Worm (Caenorhabditis elegans) whole organism, L1 larva: Measurements from ENCODE around the gene gur-5.

Experiments
- C16A3.4 ChIP-seq: fragments of 150-350 bp; optimal IDR thresholded peaks from 2 replicates; lab custom pipeline; 2014; ENCODE audit warnings: missing biosample characterization, missing genetic modification characterization
- Y116A8C.19 ChIP-seq: sonication (generic microtip); optimal IDR thresholded peaks from 2 replicates; lab custom pipeline; 2016; ENCODE audit warnings: missing compliant biosample characterization, missing genetic modification characterization, borderline replicate concordance
- aha-1 ChIP-seq: fragments of 150-350 bp; optimal IDR thresholded peaks from 2 replicates; lab custom pipeline; 2014; ENCODE audit warnings: missing biosample characterization, missing genetic modification characterization
- alr-1 ChIP-seq: fragments of 200-800 bp; sonication (Bioruptor generic); optimal IDR thresholded peaks from 2 replicates; lab custom pipeline; 2018; ENCODE audit warnings: borderline replicate concordance, mild to moderate bottlenecking, missing genetic modification characterization, missing compliant biosample characterization
- ama-1 ChIP-seq: fragments of 150-350 bp; optimal IDR thresholded peaks from 2 replicates; lab custom pipeline; 2014
- blmp-1 ChIP-seq: fragments of 150-350 bp; optimal IDR thresholded peaks from 2 replicates; lab custom pipeline; 2014; ENCODE audit warnings: missing biosample characterization, missing genetic modification characterization
- ceh-82 ChIP-seq, 3 experiments: fragments of 150-350 bp in 1 of 3; sonication (generic microtip) in 2 of 3; optimal IDR thresholded peaks; 2 replicates each; lab custom pipeline; 2014 to 2017; ENCODE audit warnings: missing biosample characterization in 3 of 3, missing genetic modification characterization in 3 of 3
- ceh-88 ChIP-seq: fragments of 200-800 bp; sonication (Bioruptor generic); IDR thresholded peaks from 2 replicates; pipeline ENCODE4 v1.3.6; 2022; ENCODE audit warnings: missing genetic modification characterization, missing compliant biosample characterization
- ceh-90 ChIP-seq: sonication (generic microtip); optimal IDR thresholded peaks from 2 replicates; lab custom pipeline; 2016; ENCODE audit warnings: missing genetic modification characterization, missing compliant biosample characterization
- dsc-1 ChIP-seq: sonication (generic microtip); optimal IDR thresholded peaks from 2 replicates; lab custom pipeline; 2016; ENCODE audit warnings: mild to moderate bottlenecking, missing genetic modification characterization, missing compliant biosample characterization
- efl-1 ChIP-seq, 4 experiments: fragments of 150-350 bp; optimal IDR thresholded peaks in 3 of 4; peaks in 1 of 4; 1 replicate in 1 of 4; 2 replicates in 3 of 4; lab custom pipeline; 2014; ENCODE audit warnings: missing biosample characterization in 2 of 4, missing genetic modification characterization in 2 of 4, missing genetic modification reagents in 2 of 4
- elt-2 ChIP-seq: sonication (generic microtip); optimal IDR thresholded peaks from 2 replicates; lab custom pipeline; 2016; ENCODE audit warnings: missing genetic modification characterization, mild to moderate bottlenecking, inconsistent platforms, missing compliant biosample characterization, missing genetic modification reagents
- elt-3 ChIP-seq, 6 experiments: fragments of 150-350 bp in 1 of 6; sonication (generic microtip); optimal IDR thresholded peaks; 2 replicates each; lab custom pipeline; 2017 to 2018; ENCODE audit warnings: missing biosample characterization in 6 of 6, missing genetic modification characterization in 6 of 6, inconsistent platforms in 1 of 6
- ets-5 ChIP-seq: fragments of 200-800 bp; sonication (Bioruptor generic); IDR thresholded peaks from 2 replicates; pipeline ENCODE4 v1.3.6; 2022; ENCODE audit warnings: missing genetic modification characterization, missing compliant biosample characterization
- fkh-10 ChIP-seq: sonication (generic microtip); optimal IDR thresholded peaks from 2 replicates; lab custom pipeline; 2017; ENCODE audit warnings: missing biosample characterization, missing genetic modification reagents, missing genetic modification characterization
- grh-1 ChIP-seq: fragments of 200-800 bp; sonication (Bioruptor generic); IDR thresholded peaks from 2 replicates; pipeline ENCODE4 v1.3.6; 2022; ENCODE audit warnings: missing genetic modification reagents, missing genetic modification characterization, missing compliant biosample characterization
- hlh-4 ChIP-seq: sonication (generic microtip); optimal IDR thresholded peaks from 2 replicates; lab custom pipeline; 2016; ENCODE audit warnings: mild to moderate bottlenecking, missing genetic modification characterization, missing compliant biosample characterization
- irx-1 ChIP-seq: sonication (generic microtip); optimal IDR thresholded peaks from 2 replicates; lab custom pipeline; 2016; ENCODE audit warnings: missing genetic modification characterization, missing compliant biosample characterization
- isw-1 ChIP-seq: fragments of 200-800 bp; sonication (Bioruptor generic); IDR thresholded peaks from 2 replicates; pipeline ENCODE4 v1.3.6; 2022; ENCODE audit warnings: missing genetic modification characterization, missing compliant biosample characterization
- jun-1 ChIP-seq: fragments of 150-350 bp; optimal IDR thresholded peaks from 2 replicates; lab custom pipeline; 2014; ENCODE audit warnings: missing biosample characterization, missing genetic modification reagents, missing genetic modification characterization
- lin-14 ChIP-seq: fragments of 200-800 bp; sonication (Bioruptor generic); optimal IDR thresholded peaks from 2 replicates; lab custom pipeline; 2018; ENCODE audit warnings: mild to moderate bottlenecking, missing genetic modification characterization, moderate library complexity, missing compliant biosample characterization
- lin-15B ChIP-seq: fragments of 150-350 bp; sonication (generic microtip); optimal IDR thresholded peaks from 3 replicates; lab custom pipeline; 2014; ENCODE audit warnings: missing biosample characterization, missing genetic modification characterization
- lin-35 ChIP-seq, 2 experiments: fragments of 150-350 bp; optimal IDR thresholded peaks; 2 replicates each; lab custom pipeline; 2014; ENCODE audit warnings: missing biosample characterization in 2 of 2, missing genetic modification characterization in 2 of 2, missing genetic modification reagents in 2 of 2
- lin-39 ChIP-seq: fragments of 150-350 bp; optimal IDR thresholded peaks from 2 replicates; lab custom pipeline; 2014; ENCODE audit warnings: missing biosample characterization, missing genetic modification reagents, missing genetic modification characterization
- lir-3 ChIP-seq: sonication (generic microtip); optimal IDR thresholded peaks from 2 replicates; lab custom pipeline; 2016; ENCODE audit warnings: mild to moderate bottlenecking, missing genetic modification characterization, moderate library complexity, missing compliant biosample characterization; ENCODE audit not compliant: poor library complexity
- lsy-2 ChIP-seq, 2 experiments: fragments of 150-350 bp; optimal IDR thresholded peaks; 2 replicates each; lab custom pipeline; 2014; ENCODE audit warnings: missing biosample characterization in 2 of 2, missing genetic modification characterization in 2 of 2
- mdl-1 ChIP-seq, 2 experiments: fragments of 150-350 bp; optimal IDR thresholded peaks; 2 replicates each; lab custom pipeline; 2014 to 2017; ENCODE audit warnings: missing biosample characterization in 2 of 2, missing genetic modification characterization in 2 of 2, inconsistent platforms in 1 of 2
- mep-1 ChIP-seq: fragments of 150-350 bp; optimal IDR thresholded peaks from 2 replicates; lab custom pipeline; 2014; ENCODE audit warnings: missing biosample characterization, missing genetic modification characterization
- nhr-12 ChIP-seq: sonication (generic microtip); optimal IDR thresholded peaks from 2 replicates; lab custom pipeline; 2017; ENCODE audit warnings: missing biosample characterization, missing genetic modification characterization
- nhr-20 ChIP-seq: sonication (generic microtip); optimal IDR thresholded peaks from 2 replicates; lab custom pipeline; 2016; ENCODE audit warnings: mild to moderate bottlenecking, missing genetic modification characterization, missing compliant biosample characterization
- nhr-71 ChIP-seq: sonication (generic microtip); optimal IDR thresholded peaks from 2 replicates; lab custom pipeline; 2016; ENCODE audit warnings: mild to moderate bottlenecking, missing genetic modification characterization, moderate library complexity, missing compliant biosample characterization
- nhr-76 ChIP-seq: sonication (generic microtip); optimal IDR thresholded peaks from 2 replicates; lab custom pipeline; 2017; ENCODE audit warnings: missing biosample characterization, missing genetic modification characterization
- nhr-77 ChIP-seq: fragments of 150-350 bp; optimal IDR thresholded peaks from 2 replicates; lab custom pipeline; 2014; ENCODE audit warnings: missing biosample characterization, missing genetic modification characterization
- nhr-85 ChIP-seq: sonication (generic microtip); peaks from one replicate; lab custom pipeline; 2016; ENCODE audit warnings: missing genetic modification characterization, inconsistent platforms, missing compliant biosample characterization
- nhr-90 ChIP-seq: sonication (generic microtip); optimal IDR thresholded peaks from 2 replicates; lab custom pipeline; 2016; ENCODE audit warnings: mild to moderate bottlenecking, missing genetic modification characterization, missing compliant biosample characterization; ENCODE audit not compliant: poor library complexity
- rnt-1 ChIP-seq: sonication (generic microtip); optimal IDR thresholded peaks from 2 replicates; lab custom pipeline; 2016; ENCODE audit warnings: mild to moderate bottlenecking, missing genetic modification characterization, moderate library complexity, missing compliant biosample characterization
- snpc-4 ChIP-seq: fragments of 150-350 bp; optimal IDR thresholded peaks from 2 replicates; lab custom pipeline; 2014; ENCODE audit warnings: missing biosample characterization, missing genetic modification characterization
- snu-23 ChIP-seq: sonication (generic microtip); optimal IDR thresholded peaks from 2 replicates; lab custom pipeline; 2016; ENCODE audit warnings: missing genetic modification characterization, missing compliant biosample characterization
- sox-4 ChIP-seq: sonication (generic microtip); optimal IDR thresholded peaks from 2 replicates; lab custom pipeline; 2016; ENCODE audit warnings: missing genetic modification characterization, missing compliant biosample characterization
- unc-130 ChIP-seq: fragments of 150-350 bp; optimal IDR thresholded peaks from 2 replicates; lab custom pipeline; 2017; ENCODE audit warnings: missing biosample characterization, missing genetic modification characterization, inconsistent platforms
- unc-62 ChIP-seq: fragments of 150-350 bp; optimal IDR thresholded peaks from 2 replicates; lab custom pipeline; 2014; ENCODE audit warnings: missing biosample characterization, missing genetic modification reagents, missing genetic modification characterization
- unc-86 ChIP-seq: sonication (generic microtip); optimal IDR thresholded peaks from 2 replicates; lab custom pipeline; 2016; ENCODE audit warnings: missing genetic modification characterization, missing compliant biosample characterization
- xbp-1 ChIP-seq: sonication (generic microtip); optimal IDR thresholded peaks from 2 replicates; lab custom pipeline; 2016; ENCODE audit warnings: missing genetic modification characterization, missing compliant biosample characterization
- zag-1 ChIP-seq: fragments of 150-350 bp; optimal IDR thresholded peaks from 2 replicates; lab custom pipeline; 2014; ENCODE audit warnings: missing biosample characterization, missing genetic modification characterization

Gene gur-5

DNA sequence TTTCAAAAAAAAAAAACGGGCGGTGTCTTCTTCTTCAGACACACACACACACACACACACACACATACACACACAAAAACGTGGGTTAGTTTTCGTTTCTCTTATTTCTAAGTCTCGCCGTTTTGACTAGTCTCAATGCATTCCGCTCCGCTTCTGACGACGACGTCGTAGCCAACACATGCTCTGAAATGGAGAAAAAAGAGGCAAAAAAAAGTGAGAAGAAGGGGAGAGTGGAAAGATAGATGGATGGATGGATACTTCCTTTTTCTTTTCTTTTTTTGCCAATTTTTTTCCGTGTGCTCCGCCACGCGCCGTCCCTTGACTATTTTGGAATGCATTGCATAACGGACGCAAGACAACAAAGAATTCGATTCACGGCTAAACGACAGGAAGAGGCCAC lies 8.4 kb upstream of the gur-5 start (continued):
- peak; percentile 46 for TF ChIP-seq unc-86 (tag; lab: Kevin White, UChicago)
- TF ChIP-seq lsy-2 (tag; optimal IDR thresholded peaks at IDR 0.05; lab: Kevin White, UChicago) = peak in 1 of 2 experiments; percentile 47
- peak; percentile 74 for TF ChIP-seq fkh-10
- TF ChIP-seq unc-62 (GFP tag; lab: Kevin White, UChicago) = no peak
- TF ChIP-seq, all 84 proteins: peak for 8

DNA sequence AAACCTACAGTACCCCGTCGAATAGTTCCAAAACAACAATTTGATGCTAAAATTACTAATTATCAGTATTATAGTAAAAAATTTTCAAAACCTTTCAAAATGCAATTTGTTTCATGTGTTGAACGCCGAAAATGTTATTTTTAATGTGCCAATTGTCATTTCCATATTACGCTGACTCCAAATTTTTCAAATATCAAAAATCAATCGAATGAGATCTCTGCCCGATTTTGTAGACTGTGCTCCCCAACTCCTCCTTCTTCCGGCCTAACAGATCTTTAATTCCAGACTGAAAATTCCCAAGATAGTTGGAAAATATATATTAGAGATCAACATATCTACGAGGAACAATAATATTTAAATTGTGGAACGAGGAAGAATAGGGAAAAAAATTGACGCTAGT lies 7.3 kb upstream of the gur-5 start:
- peak; percentile 28 for TF ChIP-seq ama-1
- TF ChIP-seq elt-2 (tag; lab: Kevin White, UChicago) = peak; percentile 22
- TF ChIP-seq zag-1 = no peak

ce11 chrII:5281137-5281536 lies 4.0 kb upstream of the gur-5 start:
- TF ChIP-seq nhr-71 (peak; percentile 17), jun-1 (tag; lab: Kevin White, UChicago) (peak; percentile 1), lin-14 (GFP tag; lab: Kevin White, UChicago) (peak; percentile 10), lin-15B (tag; lab: Kevin White, UChicago) (no peak), elt-2 (tag; lab: Kevin White, UChicago) (peak; percentile 56), nhr-20 (tag; lab: Kevin White, UChicago) (peak; percentile 7), nhr-85 (tag; lab: Kevin White, UChicago) (peak; percentile 64), elt-3 (tag; optimal IDR thresholded peaks at IDR 0.05; lab: Kevin White, UChicago) (peak in 1 of 6 experiments; percentile 15), efl-1 (optimal IDR thresholded peaks at IDR 0.05; lab: Kevin White, UChicago) (no peak), efl-1 (GFP tag; optimal IDR thresholded peaks at IDR 0.05 in 1 of 2; lab: Kevin White, UChicago) (peak in 1 of 2 experiments; percentile 89), grh-1 (peak; percentile 24; the same call in 1 of the 2 replicates), xbp-1 (tag; lab: Kevin White, UChicago) (no peak), snpc-4 (tag; lab: Kevin White, UChicago) (no peak), lin-35 (GFP tag; optimal IDR thresholded peaks at IDR 0.05; lab: Kevin White, UChicago) (peak in 1 of 2 experiments; percentile 29)

- TF ChIP-seq aha-1 (tag; lab: Kevin White, UChicago) (no peak), dsc-1 (tag; lab: Kevin White, UChicago) (no peak), sox-4 (tag; lab: Kevin White, UChicago) (no peak), isw-1 (GFP tag; lab: Robert Waterston, UW) (no peak), C16A3.4 (tag; lab: Kevin White, UChicago) (peak; percentile 8), snpc-4 (tag; lab: Kevin White, UChicago) (no peak), ceh-82 (tag; optimal IDR thresholded peaks at IDR 0.05; lab: Kevin White, UChicago) (no peak), mep-1 (peak; percentile 31), alr-1 (tag; lab: Kevin White, UChicago) (no peak), snu-23 (GFP tag; lab: Kevin White, UChicago) (peak; percentile 31), mdl-1 (tag; optimal IDR thresholded peaks at IDR 0.05; lab: Kevin White, UChicago) (peak in 1 of 2 experiments; percentile 79), nhr-77 (tag; lab: Kevin White, UChicago) (no peak), grh-1 (0 out of 2 replicates have a peak, but pooled peaks have one; percentile 24), jun-1 (tag; lab: Kevin White, UChicago) (no peak), ceh-88 (GFP tag; lab: Robert Waterston, UW) (no peak), lin-14 (GFP tag; lab: Kevin White, UChicago) (peak; percentile 44), lin-35 (GFP tag; optimal IDR thresholded peaks at IDR 0.05; lab: Kevin White, UChicago) (peak in 1 of 2 experiments; percentile 69), nhr-85 (tag; lab: Kevin White, UChicago) (peak; percentile 81), efl-1 (optimal IDR thresholded peaks at IDR 0.05; lab: Kevin White, UChicago) (no peak), efl-1 (GFP tag; optimal IDR thresholded peaks at IDR 0.05 in 1 of 2; lab: Kevin White, UChicago) (peak in 1 of 2 experiments; percentile 88), fkh-10 (no peak), irx-1 (tag; lab: Kevin White, UChicago) (no peak), elt-2 (tag; lab: Kevin White, UChicago) (peak; percentile 63), nhr-12 (no peak), unc-130 (tag; lab: Kevin White, UChicago) (no peak), lin-39 (tag; lab: Kevin White, UChicago) (no peak), ets-5 (GFP tag; lab: Robert Waterston, UW) (no peak), Y116A8C.19 (tag; lab: Kevin White, UChicago) (no peak), rnt-1 (no peak), unc-62 (GFP tag; lab: Kevin White, UChicago) (no peak), nhr-90 (tag; lab: Kevin White, UChicago) (peak; percentile 38), elt-3 (tag; optimal IDR thresholded peaks at IDR 0.05; lab: Kevin White, UChicago) (peak in 2 of 6 experiments; percentile 43 to 80), hlh-4 (tag; lab: Kevin White, UChicago) (no peak), nhr-76 (no peak), nhr-20 (tag; lab: Kevin White, UChicago) (peak; percentile 59), ceh-90 (tag; lab: Kevin White, UChicago) (no peak), nhr-71 (peak; percentile 66), blmp-1 (tag; lab: Kevin White, UChicago) (peak; percentile 73), lir-3 (tag; lab: Kevin White, UChicago) (no peak)
Measured at ce11 chrII:5282192-5282591, 2.9 kb upstream of the gur-5 start, which contains the start of gene pmt-1. Gene pmt-1 (minus strand): TSS chrII:5282523.
